Worm (Caenorhabditis elegans): Measurements from ENCODE around the gene mfsd-10.

mfsd-10 gene

ce11 chrX:17408855-17409254 is 40.4 kb upstream of the mfsd-10 start:
- TF ChIP-seq nhr-232 (tag; optimal IDR thresholded peaks at IDR 0.05) = no peak
- no peak for TF ChIP-seq ceh-34 (tag; optimal IDR thresholded peaks at IDR 0.05)

- no peak for TF ChIP-seq pha-4 (tag; optimal IDR thresholded peaks at IDR 0.05)
- no peak for TF ChIP-seq nhr-11 (tag; optimal IDR thresholded peaks at IDR 0.05)
- TF ChIP-seq pros-1 (tag; optimal IDR thresholded peaks at IDR 0.05) = no peak
- TF ChIP-seq pqm-1 (tag; optimal IDR thresholded peaks at IDR 0.05) = no peak
- TF ChIP-seq sox-4 (tag; optimal IDR thresholded peaks at IDR 0.05) = no peak
- TF ChIP-seq hlh-30 (tag; optimal IDR thresholded peaks at IDR 0.05; ENCODE audit: insufficient read depth) = no peak
- no peak for TF ChIP-seq sdc-2 (tag; optimal IDR thresholded peaks at IDR 0.05)
- no peak for TF ChIP-seq rnt-1 (tag; optimal IDR thresholded peaks at IDR 0.05)
- TF ChIP-seq elt-2 (tag; optimal IDR thresholded peaks at IDR 0.05) = no peak
- TF ChIP-seq F13H6.1 (tag; optimal IDR thresholded peaks at IDR 0.05) = no peak
- no peak for TF ChIP-seq hlh-15 (tag; optimal IDR thresholded peaks at IDR 0.05)
- no peak for TF ChIP-seq zip-5 (tag; optimal IDR thresholded peaks at IDR 0.05)
- no peak for TF ChIP-seq ref-2 (tag; optimal IDR thresholded peaks at IDR 0.05)
- TF ChIP-seq ceh-19 (GFP tag; optimal IDR thresholded peaks at IDR 0.05) = no peak
- TF ChIP-seq ceh-31 (tag; optimal IDR thresholded peaks at IDR 0.05) = no peak
- TF ChIP-seq eyg-1 (tag; optimal IDR thresholded peaks at IDR 0.05) = no peak
These were observed 34.6 kb upstream of the mfsd-10 start for ce11 chrX:17403058-17403457.

ce11 chrX:17401264-17401663 is 32.8 kb upstream of the mfsd-10 start, which contains the start of gene F11C7.6:
Gene F11C7.6, plus strand, starts transcription at chrX:17401564.
- TF ChIP-seq lim-6 (tag; optimal IDR thresholded peaks at IDR 0.05) = no peak
- no peak for TF ChIP-seq eyg-1 (tag; optimal IDR thresholded peaks at IDR 0.05)
- TF ChIP-seq tbx-2 (tag; optimal IDR thresholded peaks at IDR 0.05) = no peak
- TF ChIP-seq unc-55 (GFP tag; optimal IDR thresholded peaks at IDR 0.05) = no peak
- no peak for TF ChIP-seq sdc-2 (tag; optimal IDR thresholded peaks at IDR 0.05)
- TF ChIP-seq ref-2 (tag; optimal IDR thresholded peaks at IDR 0.05) = no peak
- no peak for TF ChIP-seq elt-2 (tag; optimal IDR thresholded peaks at IDR 0.05)
- TF ChIP-seq ceh-30 (tag; optimal IDR thresholded peaks at IDR 0.05) = no peak
- no peak for TF ChIP-seq dmd-4 (tag; optimal IDR thresholded peaks at IDR 0.05; ENCODE audit: borderline replicate concordance)
- no peak for TF ChIP-seq pat-9 (tag; optimal IDR thresholded peaks at IDR 0.05)
- no peak for TF ChIP-seq ceh-22 (tag; optimal IDR thresholded peaks at IDR 0.05)
- TF ChIP-seq ttx-3 (tag; optimal IDR thresholded peaks at IDR 0.05) = no peak
- no peak for TF ChIP-seq ceh-31 (tag; optimal IDR thresholded peaks at IDR 0.05)
- no peak for TF ChIP-seq fkh-6 (tag; optimal IDR thresholded peaks at IDR 0.05)
- TF ChIP-seq hlh-8 (tag; optimal IDR thresholded peaks at IDR 0.05) = no peak
- TF ChIP-seq unc-3 (GFP tag; conservative IDR thresholded peaks at IDR 0.05) = no peak
- no peak for TF ChIP-seq unc-3 (tag; optimal IDR thresholded peaks at IDR 0.05)
- TF ChIP-seq ceh-48 (tag; optimal IDR thresholded peaks at IDR 0.05) = no peak
- no peak for TF ChIP-seq K02D7.2 (tag; optimal IDR thresholded peaks at IDR 0.05)
- TF ChIP-seq fkh-10 (GFP tag; optimal IDR thresholded peaks at IDR 0.05) = no peak

ce11 chrX:17400425-17400824 is 32.0 kb upstream of the mfsd-10 start:
- TF ChIP-seq eyg-1 (tag; optimal IDR thresholded peaks at IDR 0.05) (no peak), ceh-45 (GFP tag; IDR thresholded peaks at IDR 0.05) (no peak), pax-1 (tag; optimal IDR thresholded peaks at IDR 0.05) (no peak), gmeb-2 (tag; optimal IDR thresholded peaks at IDR 0.05) (no peak), fkh-6 (tag; optimal IDR thresholded peaks at IDR 0.05) (no peak), ceh-31 (tag; optimal IDR thresholded peaks at IDR 0.05) (no peak), hlh-30 (tag; optimal IDR thresholded peaks at IDR 0.05; ENCODE audit: insufficient read depth) (no peak), madf-2 (tag; optimal IDR thresholded peaks at IDR 0.05) (no peak), tbx-7 (tag; optimal IDR thresholded peaks at IDR 0.05) (no peak), ref-2 (tag; optimal IDR thresholded peaks at IDR 0.05) (no peak), unc-42 (tag; optimal IDR thresholded peaks at IDR 0.05) (no peak), ceh-9 (tag; optimal IDR thresholded peaks at IDR 0.05) (no peak), rnt-1 (tag; optimal IDR thresholded peaks at IDR 0.05) (no peak), unc-86 (tag; optimal IDR thresholded peaks at IDR 0.05) (no peak), pqm-1 (tag; optimal IDR thresholded peaks at IDR 0.05) (no peak), dmd-4 (tag; optimal IDR thresholded peaks at IDR 0.05; ENCODE audit: borderline replicate concordance) (no peak), odd-2 (tag; optimal IDR thresholded peaks at IDR 0.05) (no peak), syd-9 (tag; optimal IDR thresholded peaks at IDR 0.05) (no peak), ceh-22 (tag; optimal IDR thresholded peaks at IDR 0.05) (no peak)

Measured in whole organism, late embryonic.